Worm (Caenorhabditis elegans): Measurements from ENCODE around the gene cyp-31A5.
"Not testable (repeated sequence)": the region's sequence is repeated elsewhere in the genome, so short reads cannot be mapped to it uniquely, and the experiment has no call there.

DNA sequence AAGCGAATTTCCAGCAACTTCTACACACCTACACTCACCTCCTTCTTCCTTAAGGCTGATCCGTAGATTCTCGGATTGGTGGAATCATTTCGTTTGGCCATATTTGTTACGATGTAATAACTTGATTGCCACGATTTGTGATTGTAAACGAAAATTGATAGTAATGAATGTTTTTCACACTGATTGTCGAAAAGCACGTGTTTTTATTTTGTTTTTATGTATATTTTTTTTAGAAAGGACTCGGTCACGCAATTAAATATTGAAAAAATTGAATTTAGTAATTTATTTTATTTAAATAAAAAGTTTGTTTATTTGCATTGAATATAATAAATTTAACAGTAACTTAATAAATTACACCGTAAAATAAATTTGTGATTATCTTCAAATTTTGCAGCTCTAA, 32.8 kb downstream of the cyp-31A5 start, which contains the start of gene K09B11.5:
- TF ChIP-seq snpc-4 (tag; optimal IDR thresholded peaks at IDR 0.05); ceh-8 (GFP tag; optimal IDR thresholded peaks at IDR 0.05); mdl-1 (tag; optimal IDR thresholded peaks at IDR 0.05); dpl-1 (GFP tag; optimal IDR thresholded peaks at IDR 0.05); nhr-11 (tag; optimal IDR thresholded peaks at IDR 0.05); nhr-237 (tag; optimal IDR thresholded peaks at IDR 0.05); hpl-2 (GFP tag; optimal IDR thresholded peaks at IDR 0.05); lsy-2 (tag; optimal IDR thresholded peaks at IDR 0.05); ztf-4 (tag; optimal IDR thresholded peaks at IDR 0.05); C34B4.2 (tag; optimal IDR thresholded peaks at IDR 0.05); jun-1 (tag; optimal IDR thresholded peaks at IDR 0.05); nhr-76 (tag; optimal IDR thresholded peaks at IDR 0.05); fos-1 (tag; optimal IDR thresholded peaks at IDR 0.05): not testable (repeated sequence)
